Worm (Caenorhabditis elegans) whole organism, mixed stage, embryonic: Measurements from ENCODE around the gene R160.5.

Source experiments
- ces-1 ChIP-seq: fragments of 150-350 bp; optimal IDR thresholded peaks from 2 replicates; lab custom pipeline; 2014; ENCODE audit warnings: missing biosample characterization, missing genetic modification reagents, missing genetic modification characterization
- elt-1 ChIP-seq: sonication (generic microtip); optimal IDR thresholded peaks from 2 replicates; lab custom pipeline; 2017; ENCODE audit warnings: missing genetic modification characterization, mild to moderate bottlenecking, missing compliant biosample characterization, antibody characterized with exemption, moderate library complexity, borderline replicate concordance; ENCODE audit not compliant: insufficient read depth
- lin-13 ChIP-seq: fragments of 150-350 bp; optimal IDR thresholded peaks from 2 replicates; lab custom pipeline; 2014; ENCODE audit warnings: missing biosample characterization, missing genetic modification characterization
- lsy-2 ChIP-seq: fragments of 150-350 bp; optimal IDR thresholded peaks from 2 replicates; lab custom pipeline; 2014; ENCODE audit warnings: missing biosample characterization, missing genetic modification characterization
- nhr-12 ChIP-seq: fragments of 150-350 bp; optimal IDR thresholded peaks from 2 replicates; lab custom pipeline; 2014; ENCODE audit warnings: missing biosample characterization, missing genetic modification characterization
- nhr-237 ChIP-seq: fragments of 150-350 bp; optimal IDR thresholded peaks from 2 replicates; lab custom pipeline; 2014; ENCODE audit warnings: missing biosample characterization, missing genetic modification characterization
- nhr-28 ChIP-seq: fragments of 150-350 bp; optimal IDR thresholded peaks from 2 replicates; lab custom pipeline; 2014; ENCODE audit warnings: missing biosample characterization, missing genetic modification characterization
- snpc-4 ChIP-seq: fragments of 150-350 bp; optimal IDR thresholded peaks from 2 replicates; lab custom pipeline; 2014; ENCODE audit warnings: missing biosample characterization, missing genetic modification characterization
- unc-39 ChIP-seq: fragments of 150-350 bp; optimal IDR thresholded peaks from 2 replicates; lab custom pipeline; 2014; ENCODE audit warnings: missing biosample characterization, missing genetic modification characterization
- unc-62 ChIP-seq: fragments of 150-350 bp; optimal IDR thresholded peaks from 2 replicates; lab custom pipeline; 2014; ENCODE audit warnings: missing biosample characterization, missing genetic modification reagents, missing genetic modification characterization
- ztf-11 ChIP-seq: fragments of 150-350 bp; optimal IDR thresholded peaks from 2 replicates; lab custom pipeline; 2014; ENCODE audit warnings: missing biosample characterization, missing genetic modification characterization

- no peak for TF ChIP-seq ces-1 (GFP tag; lab: Kevin White, UChicago)
- TF ChIP-seq nhr-12 = no peak
- TF ChIP-seq nhr-237 (tag; lab: Kevin White, UChicago) = no peak
- TF ChIP-seq lsy-2 = no peak
- TF ChIP-seq unc-62 = no peak
- no peak for TF ChIP-seq ztf-11 (tag; lab: Kevin White, UChicago)
- no peak for TF ChIP-seq lin-13 (tag; lab: Kevin White, UChicago)
- no peak for TF ChIP-seq unc-39
- no peak for TF ChIP-seq nhr-28 (tag; lab: Kevin White, UChicago)
- TF ChIP-seq snpc-4 (tag; lab: Kevin White, UChicago) = no peak
- no peak for TF ChIP-seq elt-1 (tag; lab: Kevin White, UChicago)
These were observed 15.8 kb upstream of the R160.5 start for ce11 chrX:4386493-4386892.
